Fruit fly (Drosophila melanogaster) whole organism, pupa: ENCODE results near the gene ATPsyngamma.

Experiments used
- CG10348 ChIP-seq: fragments of 200-800 bp; sonication (Bioruptor generic); IDR thresholded peaks from 2 replicates; pipeline ENCODE4 v1.3.6; 2022; ENCODE audit warnings: missing biosample characterization, missing genetic modification characterization
- CG12605 ChIP-seq: fragments of 200-800 bp; sonication (Bioruptor generic); IDR thresholded peaks from 2 replicates; pipeline ENCODE4 v1.3.6; 2022; ENCODE audit warnings: missing biosample characterization, missing genetic modification characterization
- CG13204 ChIP-seq: fragments of 200-800 bp; sonication (Bioruptor generic); optimal IDR thresholded peaks from 2 replicates; lab custom pipeline; 2018; ENCODE audit warnings: missing biosample characterization, mild to moderate bottlenecking, missing genetic modification characterization, moderate library complexity
- CG14655 ChIP-seq: fragments of 200-800 bp; sonication (Bioruptor generic); optimal IDR thresholded peaks from 3 replicates; lab custom pipeline; 2017; ENCODE audit warnings: mild to moderate bottlenecking, missing biosample characterization, missing genetic modification reagents, missing genetic modification characterization
- CG15710 ChIP-seq: fragments of 200-800 bp; sonication (Bioruptor generic); optimal IDR thresholded peaks from 2 replicates; lab custom pipeline; 2018; ENCODE audit warnings: missing biosample characterization, mild to moderate bottlenecking, missing genetic modification characterization, moderate library complexity
- CG17806 ChIP-seq: fragments of 200-800 bp; sonication (Bioruptor generic); optimal IDR thresholded peaks from 2 replicates; lab custom pipeline; 2018; ENCODE audit warnings: missing biosample characterization, mild to moderate bottlenecking, missing genetic modification characterization, moderate library complexity
- CG32121 ChIP-seq: fragments of 200-800 bp; sonication (Bioruptor generic); IDR thresholded peaks from 2 replicates; pipeline ENCODE4 v1.3.6; 2022; ENCODE audit warnings: missing biosample characterization, missing genetic modification characterization
- CG34367 ChIP-seq: fragments of 200-800 bp; sonication (Bioruptor generic); optimal IDR thresholded peaks from 2 replicates; lab custom pipeline; 2018; ENCODE audit warnings: missing biosample characterization, mild to moderate bottlenecking, missing genetic modification characterization
- CG4496 ChIP-seq: fragments of 200-800 bp; sonication (Bioruptor generic); IDR thresholded peaks from 3 replicates; pipeline ENCODE4 v1.3.6; 2022; ENCODE audit warnings: missing biosample characterization, missing genetic modification characterization
- CG8159 ChIP-seq: fragments of 200-800 bp; sonication (Bioruptor generic); optimal IDR thresholded peaks from 3 replicates; lab custom pipeline; 2018; ENCODE audit warnings: missing biosample characterization, mild to moderate bottlenecking, missing genetic modification characterization, moderate library complexity
- CG8301 ChIP-seq: fragments of 200-800 bp; sonication (Bioruptor generic); optimal IDR thresholded peaks from 2 replicates; lab custom pipeline; 2018; ENCODE audit warnings: missing biosample characterization, mild to moderate bottlenecking, missing genetic modification characterization
- CG9948 ChIP-seq: fragments of 200-800 bp; sonication (Bioruptor generic); optimal IDR thresholded peaks from 2 replicates; lab custom pipeline; 2018; ENCODE audit warnings: missing biosample characterization, mild to moderate bottlenecking, missing genetic modification characterization, moderate library complexity
- D1 ChIP-seq: fragments of 200-800 bp; sonication (Bioruptor generic); optimal IDR thresholded peaks from 2 replicates; lab custom pipeline; 2018; ENCODE audit warnings: missing biosample characterization, mild to moderate bottlenecking, missing genetic modification characterization, moderate library complexity
- EcR ChIP-seq: fragments of 200-800 bp; sonication (Bioruptor generic); optimal IDR thresholded peaks from 3 replicates; lab custom pipeline; 2019; ENCODE audit warnings: missing biosample characterization, missing genetic modification characterization, mild to moderate bottlenecking, moderate library complexity, missing genetic modification reagents
- Ets98B ChIP-seq: fragments of 200-800 bp; sonication (Bioruptor generic); IDR thresholded peaks from 2 replicates; pipeline ENCODE4 v1.3.6; 2022; ENCODE audit warnings: missing biosample characterization, missing genetic modification characterization
- Pif1A ChIP-seq: fragments of 200-800 bp; sonication (Bioruptor generic); optimal IDR thresholded peaks from 3 replicates; lab custom pipeline; 2016; ENCODE audit warnings: missing biosample characterization, missing genetic modification characterization
- Pif1B ChIP-seq: fragments of 200-800 bp; sonication (Bioruptor generic); optimal IDR thresholded peaks from 3 replicates; lab custom pipeline; 2016; ENCODE audit warnings: missing biosample characterization, missing genetic modification characterization
- Snoo ChIP-seq: fragments of 200-800 bp; sonication (Bioruptor generic); optimal IDR thresholded peaks from 3 replicates; lab custom pipeline; 2017; ENCODE audit warnings: missing biosample characterization, mild to moderate bottlenecking, missing genetic modification characterization, inconsistent platforms
- fd96Ca ChIP-seq: fragments of 200-800 bp; sonication (Bioruptor generic); IDR thresholded peaks from 3 replicates; pipeline ENCODE4 v1.3.6; 2022; ENCODE audit warnings: missing biosample characterization, missing genetic modification characterization
- gl ChIP-seq: fragments of 200-800 bp; sonication (Bioruptor generic); optimal IDR thresholded peaks from 2 replicates; lab custom pipeline; 2018; ENCODE audit warnings: missing biosample characterization, mild to moderate bottlenecking, missing genetic modification characterization
- rn ChIP-seq: fragments of 200-800 bp; sonication (Bioruptor generic); IDR thresholded peaks from 2 replicates; pipeline ENCODE4 v1.3.6; 2022; ENCODE audit warnings: missing biosample characterization, missing genetic modification characterization

Gene ATPsyngamma

dm6 chr3R:29704557-29704956 lies 44.4 kb downstream of the ATPsyngamma start:
- TF ChIP-seq CG8301 (tag; lab: Kevin White, UChicago) (no peak), CG13204 (no peak), CG17806 (tag; lab: Kevin White, UChicago) (no peak), fd96Ca (no peak), CG15710 (no peak), CG8159 (no peak), CG34367 (tag; lab: Kevin White, UChicago) (no peak), CG10348 (GFP tag; lab: Robert Waterston, UW) (no peak), CG14655 (GFP tag; lab: Kevin White, UChicago) (no peak), CG4496 (GFP tag; lab: Robert Waterston, UW) (no peak), CG9948 (no peak), CG12605 (GFP tag; lab: Robert Waterston, UW) (no peak), CG32121 (no peak), D1 (tag; lab: Kevin White, UChicago) (no peak), rn (GFP tag; lab: Robert Waterston, UW) (no peak), EcR (GFP tag; lab: Kevin White, UChicago) (no peak), Ets98B (GFP tag; lab: Robert Waterston, UW) (no peak), Snoo (tag; lab: Kevin White, UChicago) (no peak), gl (tag; lab: Kevin White, UChicago) (no peak), Pif1A (GFP tag; lab: Kevin White, UChicago) (no peak)

- TF ChIP-seq CG32121 = no peak
- TF ChIP-seq CG13204 = no peak
- TF ChIP-seq Pif1A (GFP tag; lab: Kevin White, UChicago) = no peak
- TF ChIP-seq CG15710 = no peak
- TF ChIP-seq rn (GFP tag; lab: Robert Waterston, UW) = no peak
- no peak for TF ChIP-seq CG8301 (tag; lab: Kevin White, UChicago)
- no peak for TF ChIP-seq CG8159
- no peak for TF ChIP-seq Snoo (tag; lab: Kevin White, UChicago)
- TF ChIP-seq CG4496 (GFP tag; lab: Robert Waterston, UW) = no peak
- no peak for TF ChIP-seq CG34367 (tag; lab: Kevin White, UChicago)
- TF ChIP-seq CG9948 = no peak
- no peak for TF ChIP-seq fd96Ca
- TF ChIP-seq Pif1B = no peak
- no peak for TF ChIP-seq EcR (GFP tag; lab: Kevin White, UChicago)
- TF ChIP-seq CG12605 (GFP tag; lab: Robert Waterston, UW) = no peak
- no peak for TF ChIP-seq CG14655 (GFP tag; lab: Kevin White, UChicago)
- TF ChIP-seq CG10348 (GFP tag; lab: Robert Waterston, UW) = no peak
Observed at dm6 chr3R:29701739-29702138, 47.2 kb downstream of the ATPsyngamma start.

- TF ChIP-seq rn (GFP tag; lab: Robert Waterston, UW) (no peak), fd96Ca (no peak), Pif1B (no peak), CG8301 (tag; lab: Kevin White, UChicago) (no peak), CG4496 (GFP tag; lab: Robert Waterston, UW) (peak; percentile 39; the same call in 1 of the 3 replicates), Snoo (tag; lab: Kevin White, UChicago) (no peak), CG14655 (GFP tag; lab: Kevin White, UChicago) (no peak), EcR (GFP tag; lab: Kevin White, UChicago) (no peak), CG9948 (no peak), D1 (tag; lab: Kevin White, UChicago) (no peak), Ets98B (GFP tag; lab: Robert Waterston, UW) (peak; percentile 58; the same call in 1 of the 2 replicates), CG34367 (tag; lab: Kevin White, UChicago) (no peak)
- TF ChIP-seq, all 21 proteins: peak for 2
Observed at dm6 chr3R:29699220-29699619, 49.7 kb downstream of the ATPsyngamma start.

- TF ChIP-seq EcR (GFP tag; lab: Kevin White, UChicago) (no peak), CG4496 (GFP tag; lab: Robert Waterston, UW) (no peak), CG32121 (no peak), CG17806 (tag; lab: Kevin White, UChicago) (no peak), CG13204 (no peak), gl (tag; lab: Kevin White, UChicago) (no peak), Pif1B (no peak), Ets98B (GFP tag; lab: Robert Waterston, UW) (no peak), rn (GFP tag; lab: Robert Waterston, UW) (no peak), CG10348 (GFP tag; lab: Robert Waterston, UW) (no peak), CG34367 (tag; lab: Kevin White, UChicago) (no peak), fd96Ca (no peak), Pif1A (GFP tag; lab: Kevin White, UChicago) (no peak), CG8159 (no peak), CG8301 (tag; lab: Kevin White, UChicago) (no peak), D1 (tag; lab: Kevin White, UChicago) (no peak), Snoo (tag; lab: Kevin White, UChicago) (no peak), CG9948 (no peak), CG14655 (GFP tag; lab: Kevin White, UChicago) (no peak)
Observed at dm6 chr3R:29697841-29698240, 51.1 kb downstream of the ATPsyngamma start.
